Fruit fly (Drosophila melanogaster): ENCODE results near the gene CG3777.

Gene CG3777

dm6 chrX:294839-295238 lies 15.3 kb downstream of the CG3777 start, which contains the start of gene CG13375:
Gene CG13375, minus strand, starts transcription at chrX:294962.
- no peak for TF ChIP-seq CG17801 (GFP tag; optimal IDR thresholded peaks at IDR 0.05; ENCODE audit: partially characterized antibody)

- no peak for TF ChIP-seq CG17801 (GFP tag; optimal IDR thresholded peaks at IDR 0.05; ENCODE audit: partially characterized antibody)
These were observed 27.9 kb downstream of the CG3777 start, which contains the start of gene CG12470 for dm6 chrX:307384-307783. Gene CG12470, plus strand, starts transcription at chrX:307684.

- no peak for TF ChIP-seq CG17801 (GFP tag; optimal IDR thresholded peaks at IDR 0.05; ENCODE audit: partially characterized antibody)
These were observed 31.8 kb downstream of the CG3777 start for dm6 chrX:311328-311727.

dm6 chrX:314823-315222 lies 35.3 kb downstream of the CG3777 start, which contains the start of gene Or1a:
Gene Or1a, plus strand, starts transcription at chrX:315123.
- TF ChIP-seq CG17801 (GFP tag; optimal IDR thresholded peaks at IDR 0.05; ENCODE audit: partially characterized antibody) = no peak

dm6 chrX:333942-334341 lies 54.4 kb downstream of the CG3777 start:
- TF ChIP-seq CG17801 (GFP tag; optimal IDR thresholded peaks at IDR 0.05; ENCODE audit: partially characterized antibody) = no peak

- no peak for TF ChIP-seq CG17801 (GFP tag; optimal IDR thresholded peaks at IDR 0.05; ENCODE audit: partially characterized antibody)
These were observed 55.3 kb downstream of the CG3777 start for dm6 chrX:334624-335292.

dm6 chrX:336659-337266 lies 57.3 kb downstream of the CG3777 start:
- no peak for TF ChIP-seq CG17801 (GFP tag; optimal IDR thresholded peaks at IDR 0.05; ENCODE audit: partially characterized antibody)

- TF ChIP-seq CG17801 (GFP tag; optimal IDR thresholded peaks at IDR 0.05; ENCODE audit: partially characterized antibody) = peak; percentile 58
These were observed 58.6 kb downstream of the CG3777 start for dm6 chrX:338123-338527.

- TF ChIP-seq CG17801 (GFP tag; optimal IDR thresholded peaks at IDR 0.05; ENCODE audit: partially characterized antibody) = no peak
These were observed 60.5 kb downstream of the CG3777 start for dm6 chrX:339866-340571.

- TF ChIP-seq CG17801 (GFP tag; optimal IDR thresholded peaks at IDR 0.05; ENCODE audit: partially characterized antibody) = no peak
These were observed 61.3 kb downstream of the CG3777 start for dm6 chrX:340809-341208.

- no peak for TF ChIP-seq CG17801 (GFP tag; optimal IDR thresholded peaks at IDR 0.05; ENCODE audit: partially characterized antibody)
These were observed 63.1 kb downstream of the CG3777 start for dm6 chrX:342422-343169.

- TF ChIP-seq CG17801 (GFP tag; optimal IDR thresholded peaks at IDR 0.05; ENCODE audit: partially characterized antibody) = no peak
These were observed 65.7 kb downstream of the CG3777 start for dm6 chrX:345246-345645.

- no peak for TF ChIP-seq CG17801 (GFP tag; optimal IDR thresholded peaks at IDR 0.05; ENCODE audit: partially characterized antibody)
These were observed 70.8 kb downstream of the CG3777 start, which contains the start of gene CG43181 for dm6 chrX:350266-350665. Gene CG43181, plus strand, starts transcription at chrX:350566.

dm6 chrX:350970-351369 lies 71.5 kb downstream of the CG3777 start:
- TF ChIP-seq CG17801 (GFP tag; optimal IDR thresholded peaks at IDR 0.05; ENCODE audit: partially characterized antibody) = no peak

- no peak for TF ChIP-seq CG17801 (GFP tag; optimal IDR thresholded peaks at IDR 0.05; ENCODE audit: partially characterized antibody)
These were observed 72.1 kb downstream of the CG3777 start for dm6 chrX:351599-351998.

Data from ovary, adult (tissue).